Worm (Caenorhabditis elegans) whole organism, late embryonic: ENCODE data around the gene sra-4.

Source experiments
- C38D4.7 ChIP-seq: fragments of 200-800 bp; sonication (Bioruptor generic); optimal IDR thresholded peaks from 2 replicates; lab custom pipeline; 2018; ENCODE audit warnings: mild to moderate bottlenecking, missing genetic modification characterization, moderate library complexity, missing compliant biosample characterization
- K02D7.2 ChIP-seq: sonication (generic microtip); optimal IDR thresholded peaks from 2 replicates; lab custom pipeline; 2017; ENCODE audit warnings: mild to moderate bottlenecking, missing genetic modification characterization, missing compliant biosample characterization
- ama-1 ChIP-seq: fragments of 150-350 bp; optimal IDR thresholded peaks from 2 replicates; lab custom pipeline; 2014
- ceh-19 ChIP-seq: fragments of 200-800 bp; sonication (Bioruptor generic); optimal IDR thresholded peaks from 2 replicates; lab custom pipeline; 2018; ENCODE audit warnings: mild to moderate bottlenecking, missing genetic modification characterization, missing compliant biosample characterization
- ceh-22 ChIP-seq: sonication (generic microtip); optimal IDR thresholded peaks from 2 replicates; lab custom pipeline; 2017; ENCODE audit warnings: missing biosample characterization, missing genetic modification characterization
- ceh-24 ChIP-seq: sonication (generic microtip); optimal IDR thresholded peaks from 2 replicates; lab custom pipeline; 2016; ENCODE audit warnings: mild to moderate bottlenecking, missing genetic modification characterization, missing compliant biosample characterization
- ceh-31 ChIP-seq: sonication (generic microtip); optimal IDR thresholded peaks from 2 replicates; lab custom pipeline; 2016; ENCODE audit warnings: missing genetic modification characterization, missing compliant biosample characterization
- ceh-45 ChIP-seq: fragments of 200-800 bp; sonication (Bioruptor generic); IDR thresholded peaks from 2 replicates; pipeline ENCODE4 v1.3.6; 2022; ENCODE audit warnings: missing genetic modification reagents, missing genetic modification characterization, missing compliant biosample characterization
- ceh-48 ChIP-seq: sonication (generic microtip); optimal IDR thresholded peaks from 2 replicates; lab custom pipeline; 2016; ENCODE audit warnings: missing genetic modification characterization, inconsistent platforms, missing compliant biosample characterization
- ceh-6 ChIP-seq: fragments of 200-800 bp; sonication (Bioruptor generic); optimal IDR thresholded peaks from 2 replicates; lab custom pipeline; 2018; ENCODE audit warnings: mild to moderate bottlenecking, missing genetic modification characterization, missing compliant biosample characterization
- ceh-9 ChIP-seq: sonication (generic microtip); optimal IDR thresholded peaks from 2 replicates; lab custom pipeline; 2016; ENCODE audit warnings: mild to moderate bottlenecking, missing genetic modification characterization, inconsistent platforms, missing compliant biosample characterization
- ets-4 ChIP-seq: sonication (generic microtip); optimal IDR thresholded peaks from 2 replicates; lab custom pipeline; 2016; ENCODE audit warnings: missing genetic modification characterization, missing compliant biosample characterization
- fax-1 ChIP-seq: sonication (generic microtip); optimal IDR thresholded peaks from 2 replicates; lab custom pipeline; 2016; ENCODE audit warnings: missing genotype, missing genetic modification characterization, missing compliant biosample characterization
- fkh-10 ChIP-seq: fragments of 150-350 bp; optimal IDR thresholded peaks from 2 replicates; lab custom pipeline; 2014; ENCODE audit warnings: missing biosample characterization, missing genetic modification reagents, missing genetic modification characterization
- fkh-6 ChIP-seq: sonication (generic microtip); optimal IDR thresholded peaks from 2 replicates; lab custom pipeline; 2016; ENCODE audit warnings: missing genetic modification characterization, missing compliant biosample characterization
- hlh-13 ChIP-seq: fragments of 200-800 bp; sonication (Bioruptor generic); optimal IDR thresholded peaks from 2 replicates; lab custom pipeline; 2018; ENCODE audit warnings: mild to moderate bottlenecking, missing genetic modification characterization, missing compliant biosample characterization
- hlh-15 ChIP-seq: sonication (generic microtip); optimal IDR thresholded peaks from 2 replicates; lab custom pipeline; 2016; ENCODE audit warnings: missing genetic modification characterization, missing compliant biosample characterization
- hlh-30 ChIP-seq: sonication (generic microtip); optimal IDR thresholded peaks from 2 replicates; lab custom pipeline; 2017; ENCODE audit warnings: antibody characterized with exemption, missing genetic modification characterization, missing compliant biosample characterization; ENCODE audit not compliant: insufficient read depth
- hlh-8 ChIP-seq: sonication (generic microtip); optimal IDR thresholded peaks from 2 replicates; lab custom pipeline; 2016; ENCODE audit warnings: missing genotype, missing genetic modification characterization, missing compliant biosample characterization
- lim-6 ChIP-seq: sonication (generic microtip); optimal IDR thresholded peaks from 2 replicates; lab custom pipeline; 2016; ENCODE audit warnings: missing genetic modification characterization, missing compliant biosample characterization
- mec-3 ChIP-seq: sonication (generic microtip); optimal IDR thresholded peaks from 2 replicates; lab custom pipeline; 2016; ENCODE audit warnings: borderline replicate concordance, missing genetic modification characterization, missing compliant biosample characterization
- nfya-1 ChIP-seq: sonication (generic microtip); optimal IDR thresholded peaks from 2 replicates; lab custom pipeline; 2017; ENCODE audit warnings: missing genetic modification characterization, mild to moderate bottlenecking, missing compliant biosample characterization, antibody characterized with exemption, moderate library complexity
- odd-2 ChIP-seq: sonication (generic microtip); optimal IDR thresholded peaks from 2 replicates; lab custom pipeline; 2017; ENCODE audit warnings: antibody characterized with exemption, mild to moderate bottlenecking, missing genetic modification characterization, missing compliant biosample characterization
- pag-3 ChIP-seq: sonication (generic microtip); optimal IDR thresholded peaks from 2 replicates; lab custom pipeline; 2016; ENCODE audit warnings: missing compliant biosample characterization, missing genetic modification characterization, borderline replicate concordance
- pat-9 ChIP-seq: fragments of 200-800 bp; sonication (Bioruptor generic); optimal IDR thresholded peaks from 2 replicates; lab custom pipeline; 2018; ENCODE audit warnings: mild to moderate bottlenecking, missing genetic modification characterization, moderate library complexity, missing compliant biosample characterization
- pha-4 ChIP-seq: fragments of 150-350 bp; optimal IDR thresholded peaks from 2 replicates; lab custom pipeline; 2018; ENCODE audit warnings: missing biosample characterization, missing genetic modification reagents, missing genetic modification characterization
- pqm-1 ChIP-seq: sonication (generic microtip); optimal IDR thresholded peaks from 2 replicates; lab custom pipeline; 2016; ENCODE audit warnings: missing genetic modification characterization, missing compliant biosample characterization
- pros-1 ChIP-seq: fragments of 150-350 bp; optimal IDR thresholded peaks from 2 replicates; lab custom pipeline; 2014; ENCODE audit warnings: missing biosample characterization, missing genetic modification reagents, missing genetic modification characterization
- rnt-1 ChIP-seq: sonication (generic microtip); optimal IDR thresholded peaks from 2 replicates; lab custom pipeline; 2016; ENCODE audit warnings: missing genetic modification characterization, missing compliant biosample characterization
- sdc-2 ChIP-seq: sonication (generic microtip); optimal IDR thresholded peaks from 2 replicates; lab custom pipeline; 2016; ENCODE audit warnings: missing genotype, missing genetic modification characterization, missing compliant biosample characterization
- syd-9 ChIP-seq: sonication (generic microtip); optimal IDR thresholded peaks from 2 replicates; lab custom pipeline; 2016; ENCODE audit warnings: mild to moderate bottlenecking, missing genetic modification characterization, moderate library complexity, missing compliant biosample characterization
- tbx-2 ChIP-seq: sonication (generic microtip); optimal IDR thresholded peaks from 2 replicates; lab custom pipeline; 2016; ENCODE audit warnings: missing genetic modification characterization, missing compliant biosample characterization
- tbx-7 ChIP-seq: sonication (generic microtip); optimal IDR thresholded peaks from 2 replicates; lab custom pipeline; 2016; ENCODE audit warnings: missing genotype, missing genetic modification characterization, missing compliant biosample characterization
- ttx-3 ChIP-seq: sonication (generic microtip); optimal IDR thresholded peaks from 2 replicates; lab custom pipeline; 2016; ENCODE audit warnings: missing genetic modification reagents, missing genetic modification characterization, missing compliant biosample characterization
- unc-42 ChIP-seq: sonication (generic microtip); optimal IDR thresholded peaks from 2 replicates; lab custom pipeline; 2016; ENCODE audit warnings: missing genotype, missing genetic modification characterization, missing compliant biosample characterization
- unc-55 ChIP-seq: sonication (generic microtip); optimal IDR thresholded peaks from 2 replicates; lab custom pipeline; 2017; ENCODE audit warnings: missing biosample characterization, missing genetic modification reagents, missing genetic modification characterization

sra-4 gene

ce11 chrII:9521570-9521969 is 21.1 kb downstream of the sra-4 start, which contains the start of gene sra-1:
Gene sra-1 (minus strand): TSS chrII:9521670.
- TF ChIP-seq rnt-1: no peak
- TF ChIP-seq ceh-45 (GFP tag; lab: Robert Waterston, UW): no peak

ce11 chrII:9518781-9519180 is 23.9 kb downstream of the sra-4 start, which contains the start of the genes sfxn-1.1 and AH6.3:
Gene sfxn-1.1 (minus strand): TSS chrII:9518881.
Gene AH6.3 (plus strand): TSS chrII:9519055.
- TF ChIP-seq K02D7.2 (tag; lab: Kevin White, UChicago): no peak
- TF ChIP-seq ttx-3 (tag; lab: Kevin White, UChicago): no peak
- TF ChIP-seq ceh-22: no peak
- no peak for TF ChIP-seq lim-6 (tag; lab: Kevin White, UChicago)
- TF ChIP-seq unc-55: no peak
- TF ChIP-seq pat-9: no peak

- no peak for TF ChIP-seq nfya-1 (tag; lab: Kevin White, UChicago)
- no peak for TF ChIP-seq tbx-7 (tag; lab: Kevin White, UChicago)
- TF ChIP-seq pqm-1 (tag; lab: Kevin White, UChicago): no peak
- no peak for TF ChIP-seq fkh-10 (GFP tag; lab: Kevin White, UChicago)
- TF ChIP-seq pag-3 (tag; lab: Kevin White, UChicago): no peak
- no peak for TF ChIP-seq K02D7.2 (tag; lab: Kevin White, UChicago)
- no peak for TF ChIP-seq ceh-19 (GFP tag; lab: Kevin White, UChicago)
- no peak for TF ChIP-seq pha-4 (tag; lab: Kevin White, UChicago)
- no peak for TF ChIP-seq ceh-48 (tag; lab: Kevin White, UChicago)
- no peak for TF ChIP-seq syd-9
- TF ChIP-seq ceh-24 (tag; lab: Kevin White, UChicago): no peak
- no peak for TF ChIP-seq hlh-30 (tag; lab: Kevin White, UChicago)
- TF ChIP-seq tbx-2: no peak
Measured at ce11 chrII:9516836-9517235, 25.8 kb downstream of the sra-4 start, which contains the start of gene gcy-1. Gene gcy-1 (minus strand): TSS chrII:9516936.

ce11 chrII:9507181-9507580 is 35.5 kb downstream of the sra-4 start, which contains the start of gene gcy-3:
Gene gcy-3 (minus strand): TSS chrII:9507281.
- no peak for TF ChIP-seq unc-42
- no peak for TF ChIP-seq fax-1 (tag; lab: Kevin White, UChicago)
- TF ChIP-seq lim-6 (tag; lab: Kevin White, UChicago): no peak
- no peak for TF ChIP-seq hlh-8
- TF ChIP-seq odd-2 (tag; lab: Kevin White, UChicago): no peak
- no peak for TF ChIP-seq sdc-2 (tag; lab: Kevin White, UChicago)
- no peak for TF ChIP-seq mec-3 (tag; lab: Kevin White, UChicago)
- TF ChIP-seq fkh-6 (tag; lab: Kevin White, UChicago): no peak
- TF ChIP-seq K02D7.2 (tag; lab: Kevin White, UChicago): no peak
- no peak for TF ChIP-seq ceh-19 (GFP tag; lab: Kevin White, UChicago)
- no peak for TF ChIP-seq ceh-9
- TF ChIP-seq ama-1 (lab: Kevin White, UChicago): no peak
- TF ChIP-seq ceh-31 (tag; lab: Kevin White, UChicago): no peak
- TF ChIP-seq pros-1 (tag; lab: Kevin White, UChicago): no peak
- no peak for TF ChIP-seq ets-4 (tag; lab: Kevin White, UChicago)
- TF ChIP-seq hlh-15 (tag; lab: Kevin White, UChicago): no peak
- TF ChIP-seq hlh-13 (GFP tag; lab: Kevin White, UChicago): no peak
- no peak for TF ChIP-seq C38D4.7 (GFP tag; lab: Kevin White, UChicago)
- TF ChIP-seq ceh-6 (GFP tag; lab: Kevin White, UChicago): no peak
- TF ChIP-seq, all 69 proteins: peak for 0
